Worm (Caenorhabditis elegans): ENCODE data around the gene srx-95.

- no peak for TF ChIP-seq lsy-2 (tag; optimal IDR thresholded peaks at IDR 0.05)
- TF ChIP-seq peb-1 (tag; optimal IDR thresholded peaks at IDR 0.05) = no peak
Measured at ce11 chrII:6745783-6746182, 8.8 kb downstream of the srx-95 start, which contains the start of gene ins-14.
